Fruit fly (Drosophila melanogaster) whole organism, embryonic: ENCODE measurements around the gene CG10019.

Experiments
- CG1024 ChIP-seq: fragments of 200-800 bp; sonication (Bioruptor generic); IDR thresholded peaks from 2 replicates; pipeline ENCODE4 v1.3.6; 2022; ENCODE audit warnings: missing biosample characterization, missing genetic modification characterization
- CG10462 ChIP-seq: fragments of 200-800 bp; sonication (Bioruptor generic); optimal IDR thresholded peaks from 2 replicates; lab custom pipeline; 2016; ENCODE audit warnings: missing biosample characterization, missing genetic modification characterization
- CG11723 ChIP-seq: fragments of 200-800 bp; sonication (Bioruptor generic); optimal IDR thresholded peaks from 2 replicates; lab custom pipeline; 2017; ENCODE audit warnings: missing biosample characterization, mild to moderate bottlenecking, missing genetic modification characterization
- CG12104 ChIP-seq: fragments of 200-800 bp; sonication (Bioruptor generic); optimal IDR thresholded peaks from 3 replicates; lab custom pipeline; 2016; ENCODE audit warnings: missing biosample characterization, missing genetic modification characterization
- CG14014 ChIP-seq: fragments of 200-800 bp; sonication (Bioruptor generic); IDR thresholded peaks from 2 replicates; pipeline ENCODE4 v1.3.6; 2022; ENCODE audit warnings: missing biosample characterization, missing genetic modification characterization
- CG14710 ChIP-seq: fragments of 200-800 bp; sonication (Bioruptor generic); optimal IDR thresholded peaks from 3 replicates; lab custom pipeline; 2019; ENCODE audit warnings: missing biosample characterization, mild to moderate bottlenecking, missing genetic modification characterization, moderate library complexity
- CG17328 ChIP-seq: fragments of 200-800 bp; sonication (Bioruptor generic); IDR thresholded peaks from 2 replicates; pipeline ENCODE4 v1.3.6; 2022; ENCODE audit warnings: missing biosample characterization, missing genetic modification characterization
- CG17359 ChIP-seq: fragments of 200-800 bp; sonication (Bioruptor generic); optimal IDR thresholded peaks from 3 replicates; lab custom pipeline; 2018; ENCODE audit warnings: missing biosample characterization, mild to moderate bottlenecking, missing genetic modification characterization, moderate library complexity
- CG17612 ChIP-seq: fragments of 200-800 bp; sonication (Bioruptor generic); IDR thresholded peaks from 2 replicates; pipeline ENCODE4 v1.3.6; 2022; ENCODE audit warnings: missing biosample characterization, missing genetic modification characterization
- CG17912 ChIP-seq: fragments of 200-800 bp; sonication (Bioruptor generic); optimal IDR thresholded peaks from 2 replicates; lab custom pipeline; 2018; ENCODE audit warnings: missing biosample characterization, mild to moderate bottlenecking, missing genetic modification characterization
- CG2202 ChIP-seq: fragments of 200-800 bp; sonication (Bioruptor generic); optimal IDR thresholded peaks from 2 replicates; lab custom pipeline; 2018; ENCODE audit warnings: missing biosample characterization, mild to moderate bottlenecking, missing genetic modification characterization
- CG2678 ChIP-seq: fragments of 200-800 bp; sonication (Bioruptor generic); optimal IDR thresholded peaks from 3 replicates; lab custom pipeline; 2019; ENCODE audit warnings: missing biosample characterization, mild to moderate bottlenecking, missing genetic modification characterization, moderate library complexity
- CG31224 ChIP-seq: fragments of 200-800 bp; sonication (Bioruptor generic); IDR thresholded peaks from 2 replicates; pipeline ENCODE4 v1.3.6; 2022; ENCODE audit warnings: missing biosample characterization, missing genetic modification characterization
- CG4360 ChIP-seq: fragments of 200-800 bp; sonication (Bioruptor generic); IDR thresholded peaks from 2 replicates; pipeline ENCODE4 v1.3.6; 2022; ENCODE audit warnings: missing biosample characterization, missing genetic modification characterization
- CG6683 ChIP-seq: fragments of 200-800 bp; sonication (Bioruptor generic); optimal IDR thresholded peaks from 2 replicates; lab custom pipeline; 2017; ENCODE audit warnings: missing biosample characterization, mild to moderate bottlenecking, missing genetic modification characterization, missing genetic modification reagents
- CG8359 ChIP-seq: fragments of 200-800 bp; sonication (Bioruptor generic); optimal IDR thresholded peaks from 2 replicates; lab custom pipeline; 2017; ENCODE audit warnings: missing biosample characterization, mild to moderate bottlenecking, missing genetic modification characterization, borderline replicate concordance
- CG8765 ChIP-seq: fragments of 200-800 bp; sonication (Bioruptor generic); IDR thresholded peaks from 2 replicates; pipeline ENCODE4 v1.3.6; 2022; ENCODE audit warnings: missing biosample characterization, missing genetic modification characterization
- CG8944 ChIP-seq: fragments of 200-800 bp; sonication (Bioruptor generic); optimal IDR thresholded peaks from 3 replicates; lab custom pipeline; 2016; ENCODE audit warnings: missing biosample characterization, missing genetic modification characterization
- CG9797 ChIP-seq: fragments of 200-800 bp; sonication (Bioruptor generic); optimal IDR thresholded peaks from 3 replicates; lab custom pipeline; 2018; ENCODE audit warnings: missing biosample characterization, mild to moderate bottlenecking, missing genetic modification characterization
- D ChIP-seq, 2 experiments: fragments of 200-800 bp in 1 of 2; fragments of >200 bp in 1 of 2; sonication (Bioruptor generic) in 1 of 2; optimal IDR thresholded peaks; 2 replicates in 1 of 2; 3 replicates in 1 of 2; lab custom pipeline; 2017; ENCODE audit warnings: mild to moderate bottlenecking in 1 of 2, missing biosample characterization in 1 of 2, missing genetic modification characterization in 1 of 2, missing genetic modification reagents in 1 of 2
- D19B ChIP-seq: fragments of 200-800 bp; sonication (Bioruptor generic); optimal IDR thresholded peaks from 2 replicates; lab custom pipeline; 2017; ENCODE audit warnings: missing biosample characterization, mild to moderate bottlenecking, missing genetic modification characterization
- Dbx ChIP-seq: fragments of 200-800 bp; sonication (Bioruptor generic); IDR thresholded peaks from 3 replicates; pipeline ENCODE4 v1.3.6; 2022; ENCODE audit warnings: missing biosample characterization, missing genetic modification characterization
- Dp ChIP-seq: fragments of 200-800 bp; sonication (Bioruptor generic); optimal IDR thresholded peaks from 2 replicates; lab custom pipeline; 2018; ENCODE audit warnings: missing biosample characterization, mild to moderate bottlenecking, missing genetic modification characterization, moderate library complexity
- E2f2 ChIP-seq: fragments of 200-800 bp; sonication (Bioruptor generic); IDR thresholded peaks from 2 replicates; pipeline ENCODE4 v1.3.6; 2022; ENCODE audit warnings: missing biosample characterization, missing genetic modification characterization
- Eip74EF ChIP-seq, 2 experiments: fragments of 200-800 bp in 1 of 2; fragments of >200 bp in 1 of 2; sonication (Bioruptor generic) in 1 of 2; optimal IDR thresholded peaks; 2 replicates each; lab custom pipeline; 2017 to 2019; ENCODE audit warnings: missing biosample characterization in 2 of 2, missing genetic modification characterization in 2 of 2, mild to moderate bottlenecking in 1 of 2, moderate library complexity in 1 of 2
- H15 ChIP-seq: fragments of 200-800 bp; sonication (Bioruptor generic); IDR thresholded peaks from 3 replicates; pipeline ENCODE4 v1.3.6; 2022; ENCODE audit warnings: missing biosample characterization, missing genetic modification characterization
- HHEX ChIP-seq: fragments of 200-800 bp; sonication (Bioruptor generic); optimal IDR thresholded peaks from 3 replicates; lab custom pipeline; 2017; ENCODE audit warnings: missing biosample characterization, mild to moderate bottlenecking, missing genetic modification characterization, missing genetic modification reagents
- Hr39 ChIP-seq: fragments of >200 bp; optimal IDR thresholded peaks from 2 replicates; lab custom pipeline; 2017
- Hr78 ChIP-seq, 2 experiments: fragments of 200-800 bp in 1 of 2; fragments of >200 bp in 1 of 2; sonication (Bioruptor generic) in 1 of 2; optimal IDR thresholded peaks; 2 replicates each; lab custom pipeline; 2017 to 2019; ENCODE audit warnings: missing biosample characterization in 2 of 2, missing genetic modification characterization in 2 of 2, mild to moderate bottlenecking in 1 of 2, moderate library complexity in 1 of 2
- Kr ChIP-seq: fragments of 200-800 bp; sonication (Bioruptor generic); optimal IDR thresholded peaks from 2 replicates; lab custom pipeline; 2017; ENCODE audit warnings: missing biosample characterization, mild to moderate bottlenecking, missing genetic modification characterization
- Pdp1 ChIP-seq, 2 experiments: fragments of 200-800 bp; sonication (Bioruptor generic); optimal IDR thresholded peaks; 3 replicates each; lab custom pipeline; 2016; ENCODE audit warnings: missing biosample characterization in 2 of 2, missing genetic modification characterization in 2 of 2, mild to moderate bottlenecking in 1 of 2, moderate library complexity in 1 of 2
- ash1 ChIP-seq: fragments of 200-800 bp; sonication (Bioruptor generic); optimal IDR thresholded peaks from 2 replicates; lab custom pipeline; 2018; ENCODE audit warnings: missing biosample characterization, mild to moderate bottlenecking, missing genetic modification characterization
- br ChIP-seq: fragments of >200 bp; optimal IDR thresholded peaks from 2 replicates; lab custom pipeline; 2017
- btn ChIP-seq: fragments of 200-800 bp; sonication (Bioruptor generic); optimal IDR thresholded peaks from 2 replicates; lab custom pipeline; 2016; ENCODE audit warnings: missing biosample characterization, missing genetic modification characterization
- caup ChIP-seq: fragments of 200-800 bp; sonication (Bioruptor generic); optimal IDR thresholded peaks from 3 replicates; lab custom pipeline; 2017; ENCODE audit warnings: missing biosample characterization, mild to moderate bottlenecking, missing genetic modification characterization, moderate library complexity; ENCODE audit not compliant: severe bottlenecking
- dpn ChIP-seq, 2 experiments: fragments of 200-800 bp; sonication (Bioruptor generic); optimal IDR thresholded peaks; 3 replicates each; lab custom pipeline; 2016; ENCODE audit warnings: missing biosample characterization in 2 of 2, missing genetic modification characterization in 2 of 2
- dysf ChIP-seq: fragments of 200-800 bp; sonication (Bioruptor generic); IDR thresholded peaks from 3 replicates; pipeline ENCODE4 v1.3.6; 2022; ENCODE audit warnings: missing biosample characterization, missing genetic modification characterization
- eve ChIP-seq, 2 experiments: fragments of >200 bp; optimal IDR thresholded peaks; 2 replicates each; lab custom pipeline; 2017; ENCODE audit warnings: missing biosample characterization in 2 of 2, missing genetic modification characterization in 2 of 2
- ewg ChIP-seq: fragments of 200-800 bp; sonication (Bioruptor generic); optimal IDR thresholded peaks from 3 replicates; lab custom pipeline; 2017; ENCODE audit warnings: mild to moderate bottlenecking, missing biosample characterization, missing genetic modification reagents, missing genetic modification characterization
- fd64A ChIP-seq: fragments of 200-800 bp; sonication (Bioruptor generic); optimal IDR thresholded peaks from 3 replicates; lab custom pipeline; 2018; ENCODE audit warnings: missing biosample characterization, mild to moderate bottlenecking, missing genetic modification characterization
- fru ChIP-seq: fragments of >200 bp; optimal IDR thresholded peaks from 2 replicates; lab custom pipeline; 2017
- gem ChIP-seq: fragments of 200-800 bp; sonication (Bioruptor generic); optimal IDR thresholded peaks from 2 replicates; lab custom pipeline; 2019; ENCODE audit warnings: missing biosample characterization, mild to moderate bottlenecking, missing genetic modification characterization, moderate library complexity
- kni ChIP-seq: fragments of 200-800 bp; sonication (Bioruptor generic); optimal IDR thresholded peaks from 3 replicates; lab custom pipeline; 2017; ENCODE audit warnings: mild to moderate bottlenecking, missing biosample characterization, missing genetic modification reagents, missing genetic modification characterization
- mirr ChIP-seq: fragments of 200-800 bp; sonication (Bioruptor generic); optimal IDR thresholded peaks from 3 replicates; lab custom pipeline; 2018; ENCODE audit warnings: missing biosample characterization, mild to moderate bottlenecking, missing genetic modification characterization
- pita ChIP-seq: fragments of 200-800 bp; sonication (Bioruptor generic); optimal IDR thresholded peaks from 2 replicates; lab custom pipeline; 2017; ENCODE audit warnings: missing biosample characterization, mild to moderate bottlenecking, missing genetic modification characterization
- pnt ChIP-seq: fragments of 200-800 bp; sonication (Bioruptor generic); optimal IDR thresholded peaks from 3 replicates; lab custom pipeline; 2016; ENCODE audit warnings: missing biosample characterization, missing genetic modification characterization
- row ChIP-seq: fragments of 200-800 bp; sonication (Bioruptor generic); IDR thresholded peaks from 3 replicates; pipeline ENCODE4 v1.3.6; 2022; ENCODE audit warnings: missing biosample characterization, missing genetic modification characterization
- slbo ChIP-seq: fragments of 200-800 bp; sonication (Bioruptor generic); IDR thresholded peaks from 2 replicates; pipeline ENCODE4 v1.3.6; 2022; ENCODE audit warnings: missing biosample characterization, missing genetic modification characterization
- sob ChIP-seq: fragments of 200-800 bp; sonication (Bioruptor generic); IDR thresholded peaks from 2 replicates; pipeline ENCODE4 v1.3.6; 2022; ENCODE audit warnings: missing biosample characterization, missing genetic modification characterization

CG10019 gene

DNA sequence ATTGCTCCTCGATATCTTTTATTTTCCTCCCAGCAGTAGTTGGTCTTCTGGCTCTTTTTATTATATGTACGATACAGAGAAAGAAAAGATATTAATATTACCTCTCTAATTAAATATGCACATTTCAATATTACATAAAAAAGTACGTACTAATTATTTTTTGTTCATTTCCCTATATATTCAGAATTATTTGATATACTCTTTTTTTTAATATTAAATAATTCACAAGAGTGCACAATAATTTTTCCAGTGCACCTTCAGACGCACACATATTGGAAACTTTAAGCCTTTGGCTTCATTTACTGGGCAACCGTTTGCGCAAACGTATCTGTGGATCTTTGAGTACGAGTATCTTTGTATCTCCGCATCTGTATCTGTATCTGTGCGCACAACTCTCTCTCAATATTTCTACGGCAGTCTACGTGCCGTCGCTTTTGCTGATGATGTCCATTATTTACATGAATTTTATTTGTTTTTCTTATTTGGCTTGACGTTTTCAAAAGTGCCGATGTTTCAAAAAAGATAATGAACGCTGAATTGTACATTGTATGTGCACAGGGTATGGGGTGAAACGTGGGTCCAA is 46.4 kb downstream of the CG10019 start (continued):
- TF ChIP-seq CG10462 (peak; percentile 68), CG17912 (GFP tag; lab: Kevin White, UChicago) (no peak), CG17359 (tag; lab: Kevin White, UChicago) (peak; percentile 88), CG9797 (GFP tag; lab: Kevin White, UChicago) (peak; percentile 8), D (optimal IDR thresholded peaks at IDR 0.05; lab: Kevin White, UChicago) (no peak), D (GFP tag; optimal IDR thresholded peaks at IDR 0.05; lab: Kevin White, UChicago) (peak; percentile 74), D19B (GFP tag; lab: Kevin White, UChicago) (peak; percentile 27), Eip74EF (GFP tag; optimal IDR thresholded peaks at IDR 0.05; lab: Kevin White, UChicago) (peak in 1 of 2 experiments; percentile 89), CG31224 (GFP tag; lab: Robert Waterston, UW) (peak; percentile 52), mirr (GFP tag; lab: Kevin White, UChicago) (no peak), dpn (GFP tag; optimal IDR thresholded peaks at IDR 0.05; lab: Kevin White, UChicago) (peak in 1 of 2 experiments; percentile 78), Dbx (GFP tag; lab: Robert Waterston, UW) (peak; percentile 71; the same call in 2 of the 3 replicates), pnt (GFP tag; lab: Kevin White, UChicago) (no peak), Dp (no peak), CG4360 (no peak), CG14014 (GFP tag; lab: Robert Waterston, UW) (peak; percentile 58; the same call in 1 of the 2 replicates), Hr39 (lab: Kevin White, UChicago) (no peak), caup (GFP tag; lab: Kevin White, UChicago) (peak; percentile 54), dysf (GFP tag; lab: Robert Waterston, UW) (peak; percentile 75), CG17612 (GFP tag; lab: Robert Waterston, UW) (peak; percentile 46), pita (GFP tag; lab: Kevin White, UChicago) (no peak), br (lab: Kevin White, UChicago) (no peak), CG12104 (peak; percentile 79), Hr78 (GFP tag; optimal IDR thresholded peaks at IDR 0.05; lab: Kevin White, UChicago) (peak in 1 of 2 experiments; percentile 55), Pdp1 (GFP tag; optimal IDR thresholded peaks at IDR 0.05; lab: Kevin White, UChicago) (no peak), kni (GFP tag; lab: Kevin White, UChicago) (peak; percentile 80), CG2678 (tag; lab: Kevin White, UChicago) (peak; percentile 94), CG17328 (GFP tag; lab: Robert Waterston, UW) (peak; percentile 90), fru (lab: Kevin White, UChicago) (no peak), CG14710 (peak; percentile 96), CG11723 (GFP tag; lab: Kevin White, UChicago) (peak; percentile 48), row (peak; percentile 88), HHEX (GFP tag; lab: Kevin White, UChicago) (peak; percentile 79), CG2202 (tag; lab: Kevin White, UChicago) (peak; percentile 81), CG8765 (GFP tag; lab: Robert Waterston, UW) (peak; percentile 58; the same call in 1 of the 2 replicates), ewg (GFP tag; lab: Kevin White, UChicago) (peak; percentile 70), ash1 (no peak), slbo (GFP tag; lab: Robert Waterston, UW) (peak; percentile 84), Kr (peak; percentile 82), CG8944 (no peak), E2f2 (GFP tag; lab: Robert Waterston, UW) (peak; percentile 58; the same call in 1 of the 2 replicates), CG8359 (peak; percentile 71), btn (GFP tag; lab: Kevin White, UChicago) (no peak), sob (peak; percentile 76), fd64A (GFP tag; lab: Kevin White, UChicago) (no peak), H15 (GFP tag; lab: Robert Waterston, UW) (peak; percentile 70; the same call in 2 of the 3 replicates), CG1024 (peak; percentile 22; the same call in 1 of the 2 replicates), CG6683 (GFP tag; lab: Kevin White, UChicago) (peak; percentile 56), eve (GFP tag; optimal IDR thresholded peaks at IDR 0.05; lab: Kevin White, UChicago) (peak in 1 of 2 experiments; percentile 78), gem (tag; lab: Kevin White, UChicago) (peak; percentile 96)
